Worm (Caenorhabditis elegans) whole organism, early embryonic: ENCODE measurements around the gene sago-1.

Experiments used
- B0310.2 ChIP-seq: sonication (generic microtip); optimal IDR thresholded peaks from 2 replicates; lab custom pipeline; 2016; ENCODE audit warnings: mild to moderate bottlenecking, missing genetic modification characterization, missing compliant biosample characterization
- F13C5.2 ChIP-seq: sonication (generic microtip); optimal IDR thresholded peaks from 2 replicates; lab custom pipeline; 2017; ENCODE audit warnings: mild to moderate bottlenecking, missing genetic modification characterization, inconsistent platforms, missing compliant biosample characterization
- aly-1 ChIP-seq: sonication (generic microtip); optimal IDR thresholded peaks from 2 replicates; lab custom pipeline; 2016; ENCODE audit warnings: missing genetic modification characterization, missing compliant biosample characterization
- ama-1 ChIP-seq: fragments of 150-350 bp; optimal IDR thresholded peaks from 2 replicates; lab custom pipeline; 2014
- ceh-13 ChIP-seq: fragments of 200-800 bp; sonication (Bioruptor generic); optimal IDR thresholded peaks from 2 replicates; lab custom pipeline; 2018; ENCODE audit warnings: mild to moderate bottlenecking, missing genetic modification characterization, missing compliant biosample characterization
- ceh-36 ChIP-seq: sonication (generic microtip); optimal IDR thresholded peaks from 2 replicates; lab custom pipeline; 2016; ENCODE audit warnings: missing genetic modification characterization, inconsistent platforms, missing compliant biosample characterization
- ets-7 ChIP-seq: sonication (generic microtip); optimal IDR thresholded peaks from 2 replicates; lab custom pipeline; 2016; ENCODE audit warnings: missing genotype, missing genetic modification characterization, missing compliant biosample characterization
- flt-1 ChIP-seq: fragments of 200-800 bp; sonication (Bioruptor generic); IDR thresholded peaks from 2 replicates; pipeline ENCODE4 v1.3.6; 2022; ENCODE audit warnings: missing genetic modification characterization, missing compliant biosample characterization
- hmbx-1 ChIP-seq: sonication (generic microtip); optimal IDR thresholded peaks from 2 replicates; lab custom pipeline; 2016; ENCODE audit warnings: mild to moderate bottlenecking, missing genetic modification characterization, missing compliant biosample characterization
- hmg-4 ChIP-seq: fragments of 200-800 bp; sonication (Bioruptor generic); optimal IDR thresholded peaks from 2 replicates; lab custom pipeline; 2018; ENCODE audit warnings: mild to moderate bottlenecking, missing genetic modification characterization, missing compliant biosample characterization
- hnd-1 ChIP-seq: sonication (generic microtip); optimal IDR thresholded peaks from 2 replicates; lab custom pipeline; 2016; ENCODE audit warnings: missing genetic modification characterization, missing compliant biosample characterization
- pes-1 ChIP-seq: fragments of 200-800 bp; sonication (Bioruptor generic); IDR thresholded peaks from 2 replicates; pipeline ENCODE4 v1.3.6; 2022; ENCODE audit warnings: missing genetic modification reagents, missing genetic modification characterization, missing compliant biosample characterization
- scrt-1 ChIP-seq: fragments of 200-800 bp; sonication (Bioruptor generic); IDR thresholded peaks from 2 replicates; pipeline ENCODE4 v1.3.6; 2022; ENCODE audit warnings: missing genetic modification characterization, missing compliant biosample characterization
- sea-1 ChIP-seq: fragments of 200-800 bp; sonication (Bioruptor generic); conservative IDR thresholded peaks from 2 replicates; pipeline ENCODE4 v1.3.6; 2022; ENCODE audit warnings: missing genetic modification characterization, missing compliant biosample characterization
- tbx-11 ChIP-seq: fragments of 200-800 bp; sonication (Bioruptor generic); IDR thresholded peaks from 2 replicates; pipeline ENCODE4 v1.3.6; 2022; ENCODE audit warnings: missing genetic modification characterization, missing compliant biosample characterization
- tbx-37 ChIP-seq: fragments of 200-800 bp; sonication (Bioruptor generic); conservative IDR thresholded peaks from 2 replicates; pipeline ENCODE4 v1.3.6; 2022; ENCODE audit warnings: missing genetic modification reagents, missing genetic modification characterization, missing compliant biosample characterization
- tra-4 ChIP-seq: sonication (generic microtip); optimal IDR thresholded peaks from 2 replicates; lab custom pipeline; 2017; ENCODE audit warnings: missing genetic modification characterization, missing compliant biosample characterization

sago-1 gene

DNA sequence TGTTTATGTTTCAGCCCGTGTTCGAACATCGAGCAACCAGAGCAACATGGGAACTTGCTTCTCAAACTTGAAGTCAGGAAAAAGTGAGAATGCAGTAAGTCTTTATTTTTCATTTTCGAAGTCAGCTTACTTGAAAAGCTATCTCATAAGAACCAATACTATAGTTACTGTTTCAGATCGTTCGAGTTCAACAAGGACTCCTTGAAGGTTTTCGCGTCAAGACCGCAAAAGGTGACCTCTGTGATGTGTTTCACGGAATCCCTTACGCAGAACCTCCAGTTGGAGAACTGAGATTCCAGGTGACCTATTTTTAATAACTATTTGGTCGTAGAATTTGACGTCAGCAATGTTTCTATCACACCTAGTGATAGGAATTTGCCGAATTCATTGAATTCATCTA, 20.0 kb downstream of the sago-1 start:
- TF ChIP-seq flt-1 (GFP tag; lab: Robert Waterston, UW), result no peak
- no peak for TF ChIP-seq ama-1 (lab: Kevin White, UChicago)
- TF ChIP-seq scrt-1 (GFP tag; lab: Robert Waterston, UW), result no peak
- no peak for TF ChIP-seq F13C5.2
- TF ChIP-seq B0310.2 (tag; lab: Kevin White, UChicago), result no peak
- TF ChIP-seq pes-1 (GFP tag; lab: Robert Waterston, UW), result no peak

DNA sequence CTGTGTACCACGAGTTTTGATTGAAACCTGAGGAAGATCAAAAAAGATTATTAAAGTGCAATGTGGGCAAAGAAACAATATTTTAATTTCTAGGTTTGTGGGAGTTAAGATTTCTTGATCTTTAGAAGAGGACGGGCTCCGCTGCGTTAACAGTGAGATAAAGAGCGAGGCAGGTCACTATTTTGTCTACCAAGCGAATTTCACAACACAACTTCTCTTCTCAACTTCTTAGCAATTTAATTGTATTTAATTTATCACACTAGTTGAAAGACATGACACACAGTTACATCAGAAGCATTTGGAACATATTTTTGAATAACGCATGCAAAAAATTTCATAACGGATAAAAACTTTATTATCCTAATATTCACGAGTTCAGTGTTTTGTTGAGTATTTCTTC, 22.8 kb downstream of the sago-1 start:
- TF ChIP-seq hmbx-1 (tag; lab: Kevin White, UChicago), result no peak
- no peak for TF ChIP-seq tra-4 (tag; lab: Kevin White, UChicago)
- no peak for TF ChIP-seq flt-1 (GFP tag; lab: Robert Waterston, UW)
- no peak for TF ChIP-seq hmg-4 (GFP tag; lab: Kevin White, UChicago)
- TF ChIP-seq aly-1, result no peak
- TF ChIP-seq ets-7 (tag; lab: Kevin White, UChicago), result no peak
- no peak for TF ChIP-seq hnd-1
- no peak for TF ChIP-seq F13C5.2
- no peak for TF ChIP-seq sea-1 (GFP tag; lab: Robert Waterston, UW)
- TF ChIP-seq B0310.2 (tag; lab: Kevin White, UChicago), result no peak
- no peak for TF ChIP-seq tbx-11 (GFP tag; lab: Robert Waterston, UW)
- TF ChIP-seq ama-1 (lab: Kevin White, UChicago), result no peak
- no peak for TF ChIP-seq pes-1 (GFP tag; lab: Robert Waterston, UW)
- no peak for TF ChIP-seq tbx-37 (GFP tag; lab: Robert Waterston, UW)
- no peak for TF ChIP-seq ceh-13 (GFP tag; lab: Kevin White, UChicago)
- no peak for TF ChIP-seq scrt-1 (GFP tag; lab: Robert Waterston, UW)
- TF ChIP-seq ceh-36, result no peak

DNA sequence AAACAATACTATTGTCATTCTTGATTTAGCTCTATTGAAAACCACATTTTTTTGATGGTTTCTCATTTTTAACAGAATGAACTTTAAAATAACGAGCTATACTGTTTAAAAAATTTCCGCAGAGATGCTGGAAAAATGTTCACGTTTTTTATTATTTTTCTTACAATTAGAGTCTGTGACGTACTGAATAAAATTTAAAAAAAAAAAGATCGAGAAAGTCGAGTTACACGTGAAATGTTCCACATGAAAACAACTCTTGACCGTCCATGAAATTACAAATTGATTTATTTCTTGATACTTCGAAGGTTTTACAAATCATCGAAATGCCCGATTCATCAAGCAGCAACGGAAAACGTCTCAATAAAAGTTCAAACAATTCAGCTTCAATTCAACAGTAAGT, 23.4 kb downstream of the sago-1 start, which contains the start of gene fbxa-202:
Gene fbxa-202, plus strand, starts transcription at position 301 of the 400 bp plus-strand sequence.
- TF ChIP-seq tbx-11 (GFP tag; lab: Robert Waterston, UW), result no peak
- no peak for TF ChIP-seq ets-7 (tag; lab: Kevin White, UChicago)
- TF ChIP-seq B0310.2 (tag; lab: Kevin White, UChicago), result no peak
- no peak for TF ChIP-seq hnd-1
- TF ChIP-seq ceh-36, result no peak
- no peak for TF ChIP-seq flt-1 (GFP tag; lab: Robert Waterston, UW)
- TF ChIP-seq sea-1 (GFP tag; lab: Robert Waterston, UW), result no peak
- TF ChIP-seq F13C5.2, result no peak
- TF ChIP-seq ama-1 (lab: Kevin White, UChicago), result no peak
- no peak for TF ChIP-seq tra-4 (tag; lab: Kevin White, UChicago)
- no peak for TF ChIP-seq ceh-13 (GFP tag; lab: Kevin White, UChicago)
- TF ChIP-seq tbx-37 (GFP tag; lab: Robert Waterston, UW), result no peak
- no peak for TF ChIP-seq pes-1 (GFP tag; lab: Robert Waterston, UW)
- no peak for TF ChIP-seq hmbx-1 (tag; lab: Kevin White, UChicago)
- no peak for TF ChIP-seq hmg-4 (GFP tag; lab: Kevin White, UChicago)
- TF ChIP-seq aly-1, result no peak

- TF ChIP-seq B0310.2 (tag; lab: Kevin White, UChicago) (no peak), pes-1 (GFP tag; lab: Robert Waterston, UW) (no peak), tbx-11 (GFP tag; lab: Robert Waterston, UW) (no peak), hmg-4 (GFP tag; lab: Kevin White, UChicago) (no peak), scrt-1 (GFP tag; lab: Robert Waterston, UW) (no peak), ama-1 (lab: Kevin White, UChicago) (no peak), tbx-37 (GFP tag; lab: Robert Waterston, UW) (no peak), hmbx-1 (tag; lab: Kevin White, UChicago) (no peak), ets-7 (tag; lab: Kevin White, UChicago) (no peak), flt-1 (GFP tag; lab: Robert Waterston, UW) (no peak), tra-4 (tag; lab: Kevin White, UChicago) (no peak)
Observed at ce11 chrV:6328897-6329296, 25.3 kb downstream of the sago-1 start, which contains the start of gene T28C12.2. Gene T28C12.2, plus strand, starts transcription at chrV:6329197.

DNA sequence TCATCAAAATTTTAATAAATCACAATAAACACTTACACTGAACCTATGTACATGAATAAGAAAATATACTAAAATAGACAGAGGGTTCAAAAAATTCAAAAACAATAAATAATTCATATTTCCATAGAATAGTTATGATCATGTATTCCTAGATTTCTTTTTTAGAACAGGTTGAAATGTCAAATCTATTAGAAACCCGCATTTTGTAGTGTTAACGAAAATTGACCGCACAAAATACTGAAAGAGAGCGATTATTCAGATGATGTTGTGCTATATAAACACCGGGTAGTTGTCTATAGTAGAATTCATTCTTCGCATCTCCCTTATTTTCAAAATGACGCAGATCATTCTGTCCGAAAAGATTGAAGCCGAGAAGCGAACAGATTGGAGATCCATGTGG, 28.0 kb downstream of the sago-1 start, which contains the start of gene T28C12.1:
Gene T28C12.1, plus strand, starts transcription at position 301 of the 400 bp plus-strand sequence.
- TF ChIP-seq tbx-11 (GFP tag; lab: Robert Waterston, UW) (no peak), tra-4 (tag; lab: Kevin White, UChicago) (no peak), hmg-4 (GFP tag; lab: Kevin White, UChicago) (no peak), sea-1 (GFP tag; lab: Robert Waterston, UW) (no peak), B0310.2 (tag; lab: Kevin White, UChicago) (no peak), ceh-36 (no peak), tbx-37 (GFP tag; lab: Robert Waterston, UW) (no peak), F13C5.2 (no peak), pes-1 (GFP tag; lab: Robert Waterston, UW) (no peak), aly-1 (no peak), ets-7 (tag; lab: Kevin White, UChicago) (no peak), ceh-13 (GFP tag; lab: Kevin White, UChicago) (no peak)

- TF ChIP-seq tra-4 (tag; lab: Kevin White, UChicago) (no peak), B0310.2 (tag; lab: Kevin White, UChicago) (no peak), tbx-37 (GFP tag; lab: Robert Waterston, UW) (no peak)
Observed at ce11 chrV:6335226-6335625, 31.7 kb downstream of the sago-1 start.

DNA sequence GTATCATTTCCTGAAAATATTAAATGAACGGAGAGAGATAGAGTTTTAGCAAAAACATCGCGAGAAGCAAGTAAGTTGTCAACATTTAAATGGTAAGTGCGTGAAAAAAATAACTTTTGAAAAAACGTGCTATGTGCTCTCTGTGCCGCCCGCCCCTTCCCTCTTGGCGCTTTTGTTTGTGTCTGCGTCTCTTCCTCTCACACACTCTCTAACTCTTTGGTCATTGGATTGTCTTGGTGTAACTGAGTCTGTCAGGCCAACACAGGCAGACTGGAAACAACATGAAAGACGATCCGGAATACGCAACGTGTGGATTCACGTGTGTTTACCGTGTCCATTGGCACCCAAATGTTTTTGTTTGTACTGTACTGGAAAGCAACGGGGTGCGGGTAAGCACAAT, 32.5 kb downstream of the sago-1 start, which contains the start of gene T28C12.6:
Gene T28C12.6, minus strand, starts transcription at position 12 of the 400 bp plus-strand sequence.
- TF ChIP-seq B0310.2 (tag; lab: Kevin White, UChicago), result no peak
- TF ChIP-seq tbx-11 (GFP tag; lab: Robert Waterston, UW), result no peak
- no peak for TF ChIP-seq hmbx-1 (tag; lab: Kevin White, UChicago)
- no peak for TF ChIP-seq ets-7 (tag; lab: Kevin White, UChicago)
- no peak for TF ChIP-seq flt-1 (GFP tag; lab: Robert Waterston, UW)
- TF ChIP-seq sea-1 (GFP tag; lab: Robert Waterston, UW), result no peak
- no peak for TF ChIP-seq tra-4 (tag; lab: Kevin White, UChicago)
- no peak for TF ChIP-seq pes-1 (GFP tag; lab: Robert Waterston, UW)
- TF ChIP-seq scrt-1 (GFP tag; lab: Robert Waterston, UW), result no peak
- TF ChIP-seq hnd-1, result no peak
- TF ChIP-seq ceh-36, result no peak
- no peak for TF ChIP-seq ceh-13 (GFP tag; lab: Kevin White, UChicago)
- no peak for TF ChIP-seq hmg-4 (GFP tag; lab: Kevin White, UChicago)
- TF ChIP-seq ama-1 (lab: Kevin White, UChicago), result no peak
